Worm (Caenorhabditis elegans): ENCODE measurements around the gene pigq-1.

- no peak for TF ChIP-seq mls-2 (tag; optimal IDR thresholded peaks at IDR 0.05)
- TF ChIP-seq lin-32 (GFP tag; optimal IDR thresholded peaks at IDR 0.05), result no peak
- no peak for TF ChIP-seq snpc-4 (tag; optimal IDR thresholded peaks at IDR 0.05)
- no peak for TF ChIP-seq zip-8 (tag; optimal IDR thresholded peaks at IDR 0.05)
- no peak for TF ChIP-seq nhr-237 (tag; optimal IDR thresholded peaks at IDR 0.05)
- TF ChIP-seq ceh-43 (GFP tag; optimal IDR thresholded peaks at IDR 0.05), result no peak
- TF ChIP-seq blmp-1 (tag; optimal IDR thresholded peaks at IDR 0.05), result no peak
Measured at ce11 chrIV:11178495-11178894, 31.4 kb upstream of the pigq-1 start, which contains the start of gene C08F8.9.

All from whole organism, mixed stage, embryonic.